Fruit fly (Drosophila melanogaster): Measurements from ENCODE around the gene CG9231.

Gene CG9231

dm6 chr3L:19612172-19612571 is 26.4 kb upstream of the CG9231 start, which contains the start of the genes Lon and PIG-F (continued):
- TF ChIP-seq CG9797 (GFP tag; optimal IDR thresholded peaks at IDR 0.05): peak; percentile 68
- no peak for TF ChIP-seq nau (GFP tag; optimal IDR thresholded peaks at IDR 0.05)
- peak; percentile 97 for TF ChIP-seq CG3726 (GFP tag; IDR thresholded peaks at IDR 0.05)
- TF ChIP-seq crol (GFP tag; IDR thresholded peaks at IDR 0.05): peak; percentile 69
- TF ChIP-seq CG2875 (GFP tag; optimal IDR thresholded peaks at IDR 0.05): peak; percentile 99
- TF ChIP-seq chinmo (GFP tag; IDR thresholded peaks at IDR 0.05; ENCODE audit: partially characterized antibody): no peak
- TF ChIP-seq CG1233 (GFP tag; optimal IDR thresholded peaks at IDR 0.05): peak; percentile 99
- peak; percentile 97 for TF ChIP-seq Blimp-1 (GFP tag; optimal IDR thresholded peaks at IDR 0.05)
- no peak for TF ChIP-seq CG1603 (tag; optimal IDR thresholded peaks at IDR 0.05)
- peak; percentile 99 for TF ChIP-seq HHEX (GFP tag; optimal IDR thresholded peaks at IDR 0.05)
- TF ChIP-seq Bgb (GFP tag; IDR thresholded peaks at IDR 0.05; ENCODE audit: partially characterized antibody): peak; percentile 63
- TF ChIP-seq CG14710 (tag; optimal IDR thresholded peaks at IDR 0.05): peak; percentile 99
- peak; percentile 98 for TF ChIP-seq CG11695 (GFP tag; IDR thresholded peaks at IDR 0.05)
- peak; percentile 98 for TF ChIP-seq slp2 (GFP tag; optimal IDR thresholded peaks at IDR 0.05)
- peak; percentile 99 for TF ChIP-seq cato (GFP tag; optimal IDR thresholded peaks at IDR 0.05; ENCODE audit: borderline replicate concordance)
- TF ChIP-seq Myb (GFP tag; optimal IDR thresholded peaks at IDR 0.05): peak; percentile 90
- peak; percentile 97 for TF ChIP-seq repo (GFP tag; optimal IDR thresholded peaks at IDR 0.05)
- TF ChIP-seq B-H1 (GFP tag; IDR thresholded peaks at IDR 0.05): peak; percentile 97
- peak; percentile 99 for TF ChIP-seq slou (GFP tag; optimal IDR thresholded peaks at IDR 0.05)
- TF ChIP-seq Sox102F (GFP tag; optimal IDR thresholded peaks at IDR 0.05): peak; percentile 99
- TF ChIP-seq ara (GFP tag; IDR thresholded peaks at IDR 0.05): peak; percentile 97
- peak; percentile 98 for TF ChIP-seq CG6272 (GFP tag; IDR thresholded peaks at IDR 0.05)
- peak; percentile 75 for TF ChIP-seq CG14860 (GFP tag; IDR thresholded peaks at IDR 0.05; ENCODE audit: partially characterized antibody)
- TF ChIP-seq fd64A (GFP tag; optimal IDR thresholded peaks at IDR 0.05): peak; percentile 95
- peak; percentile 93 for TF ChIP-seq NK7.1 (GFP tag; optimal IDR thresholded peaks at IDR 0.05)
- peak; percentile 63 for TF ChIP-seq zf30C (GFP tag; optimal IDR thresholded peaks at IDR 0.05)
- peak; percentile 93 for TF ChIP-seq her (GFP tag; optimal IDR thresholded peaks at IDR 0.05)
- peak; percentile 100 for TF ChIP-seq CG13424 (tag; optimal IDR thresholded peaks at IDR 0.05)
- TF ChIP-seq sug (tag; optimal IDR thresholded peaks at IDR 0.05): peak; percentile 99
- peak; percentile 99 for TF ChIP-seq CG15269 (tag; optimal IDR thresholded peaks at IDR 0.05)
- TF ChIP-seq CG10209 (GFP tag; optimal IDR thresholded peaks at IDR 0.05): peak; percentile 99
- TF ChIP-seq onecut (GFP tag; IDR thresholded peaks at IDR 0.05): peak; percentile 96
- peak; percentile 97 for TF ChIP-seq Hand (GFP tag; optimal IDR thresholded peaks at IDR 0.05)
- TF ChIP-seq maf-S (GFP tag; optimal IDR thresholded peaks at IDR 0.05): peak; percentile 98
- peak; percentile 99 for TF ChIP-seq CG2120 (GFP tag; optimal IDR thresholded peaks at IDR 0.05)
- TF ChIP-seq CG7963 (GFP tag; IDR thresholded peaks at IDR 0.05; ENCODE audit: partially characterized antibody): peak; percentile 58
- TF ChIP-seq CG2129 (GFP tag; IDR thresholded peaks at IDR 0.05; ENCODE audit: partially characterized antibody): no peak
- TF ChIP-seq lola (GFP tag; optimal IDR thresholded peaks at IDR 0.05): peak in 1 of 3 experiments; percentile 99
- TF ChIP-seq kah (GFP tag; optimal IDR thresholded peaks at IDR 0.05): peak; percentile 97
- TF ChIP-seq Hmx (GFP tag; optimal IDR thresholded peaks at IDR 0.05): peak; percentile 97
- TF ChIP-seq NC2β (GFP tag; optimal IDR thresholded peaks at IDR 0.05): peak; percentile 97
- peak; percentile 92 for TF ChIP-seq sima (GFP tag; optimal IDR thresholded peaks at IDR 0.05)
- TF ChIP-seq shn (GFP tag; optimal IDR thresholded peaks at IDR 0.05): peak; percentile 97
- TF ChIP-seq Dip2 (GFP tag; IDR thresholded peaks at IDR 0.05): peak; percentile 79
- no peak for TF ChIP-seq cad (GFP tag; optimal IDR thresholded peaks at IDR 0.05)
- peak; percentile 98 for TF ChIP-seq CG8765 (GFP tag; IDR thresholded peaks at IDR 0.05)
- no peak; the same call in 1 of the 2 replicates for TF ChIP-seq tna (GFP tag; IDR thresholded peaks at IDR 0.05; ENCODE audit: partially characterized antibody)
- peak; percentile 51; the same call in 1 of the 2 replicates for TF ChIP-seq unc-4 (GFP tag; IDR thresholded peaks at IDR 0.05; ENCODE audit: partially characterized antibody)
- TF ChIP-seq ssp (GFP tag; IDR thresholded peaks at IDR 0.05): peak; percentile 95
- TF ChIP-seq CG6175 (GFP tag; IDR thresholded peaks at IDR 0.05): peak; percentile 97

All from whole organism, embryonic.